Worm (Caenorhabditis elegans): ENCODE results near the gene tba-9.

DNA sequence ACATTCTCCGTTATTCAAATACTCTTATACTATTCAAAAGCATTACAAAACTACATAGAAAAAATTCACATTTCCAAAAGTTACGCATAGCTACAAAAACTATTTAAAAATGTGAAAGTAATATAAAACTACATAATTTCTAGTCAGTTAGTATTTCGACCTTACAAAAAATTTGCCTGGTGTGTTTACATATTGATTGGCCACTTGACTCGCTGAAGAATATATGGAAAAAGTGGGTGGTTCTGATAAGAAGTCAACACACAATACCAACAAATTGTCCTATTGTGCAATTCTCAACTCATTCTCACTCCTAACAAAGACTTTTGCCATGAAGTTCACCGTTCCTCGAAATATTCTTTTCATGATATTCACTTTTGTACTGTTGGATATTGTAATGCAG lies 46.0 kb downstream of the tba-9 start, which contains the start of gene K09C4.1:
- TF ChIP-seq mdl-1 (tag; optimal IDR thresholded peaks at IDR 0.05) (no peak), ZK546.5 (tag; optimal IDR thresholded peaks at IDR 0.05) (no peak)

All from whole organism, L4 larva.